Fruit fly (Drosophila melanogaster): Measurements from ENCODE around the gene cv.

cv gene

DNA sequence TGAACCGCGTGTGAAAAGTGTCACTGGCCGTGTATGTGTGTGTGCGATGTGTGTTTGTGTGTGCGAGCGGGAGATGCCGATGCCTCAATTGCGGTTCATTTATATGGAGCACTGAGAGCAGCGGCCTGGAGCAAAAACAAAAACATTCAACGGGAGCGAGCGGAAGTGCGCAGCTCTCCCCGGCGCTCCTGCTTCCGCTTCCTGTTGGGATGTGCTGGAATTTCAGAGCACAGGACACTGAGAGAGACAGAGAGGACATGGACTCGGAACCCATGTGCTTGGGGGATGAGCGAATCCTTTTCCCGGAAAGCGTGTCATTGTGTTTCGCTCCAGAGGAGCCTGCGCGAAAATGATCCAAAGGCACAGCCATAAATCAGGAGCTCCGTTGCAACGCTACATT, 25.6 kb upstream of the cv start (continued):
- TF ChIP-seq CG2678 (tag; optimal IDR thresholded peaks at IDR 0.05) (peak; percentile 20), Adf1 (GFP tag; IDR thresholded peaks at IDR 0.05) (no peak), CG31441 (GFP tag; IDR thresholded peaks at IDR 0.05) (peak; percentile 22; the same call in 1 of the 2 replicates), CG10565 (GFP tag; optimal IDR thresholded peaks at IDR 0.05) (no peak), Atf-2 (GFP tag; optimal IDR thresholded peaks at IDR 0.05) (no peak), CG6813 (GFP tag; optimal IDR thresholded peaks at IDR 0.05) (peak; percentile 69), NfI (GFP tag; optimal IDR thresholded peaks at IDR 0.05) (peak; percentile 23), Poxn (GFP tag; IDR thresholded peaks at IDR 0.05) (no peak), CG17912 (GFP tag; optimal IDR thresholded peaks at IDR 0.05) (no peak), hkb (optimal IDR thresholded peaks at IDR 0.05) (no peak), hkb (GFP tag; IDR thresholded peaks at IDR 0.05) (no peak), p53 (GFP tag; optimal IDR thresholded peaks at IDR 0.05) (no peak), dmrt11E (tag; optimal IDR thresholded peaks at IDR 0.05) (no peak), Ets65A (GFP tag) (peak; percentile 70), CG18262 (tag; optimal IDR thresholded peaks at IDR 0.05) (no peak), az2 (GFP tag; optimal IDR thresholded peaks at IDR 0.05) (no peak), sr (GFP tag; IDR thresholded peaks at IDR 0.05) (no peak), CG6254 (GFP tag; optimal IDR thresholded peaks at IDR 0.05) (peak; percentile 51), CG9727 (GFP tag; optimal IDR thresholded peaks at IDR 0.05) (peak; percentile 21), seq (GFP tag; IDR thresholded peaks at IDR 0.05) (peak; percentile 61; the same call in 1 of the 2 replicates), jumu (GFP tag; optimal IDR thresholded peaks at IDR 0.05) (no peak), pros (GFP tag; optimal IDR thresholded peaks at IDR 0.05) (no peak), ci (GFP tag; IDR thresholded peaks at IDR 0.05) (peak; percentile 74; the same call in 2 of the 3 replicates), Ravus (GFP tag; IDR thresholded peaks at IDR 0.05) (no peak), pnt (GFP tag; optimal IDR thresholded peaks at IDR 0.05) (no peak), HLH54F (GFP tag; optimal IDR thresholded peaks at IDR 0.05) (no peak), CG3163 (GFP tag; optimal IDR thresholded peaks at IDR 0.05) (no peak), CG8924 (tag; optimal IDR thresholded peaks at IDR 0.05) (no peak), psq (GFP tag; optimal IDR thresholded peaks at IDR 0.05) (no peak), sob (GFP tag; IDR thresholded peaks at IDR 0.05) (no peak), repo (GFP tag; optimal IDR thresholded peaks at IDR 0.05) (no peak), al (GFP tag; IDR thresholded peaks at IDR 0.05) (no peak), CG6791 (GFP tag; IDR thresholded peaks at IDR 0.05; ENCODE audit: partially characterized antibody) (no peak), chif (GFP tag; optimal IDR thresholded peaks at IDR 0.05) (no peak), B-H2 (GFP tag; optimal IDR thresholded peaks at IDR 0.05) (peak; percentile 28), CG17361 (GFP tag; IDR thresholded peaks at IDR 0.05) (no peak), CG12942 (GFP tag; optimal IDR thresholded peaks at IDR 0.05) (no peak), disco-r (GFP tag; optimal IDR thresholded peaks at IDR 0.05) (no peak), gce (GFP tag; IDR thresholded peaks at IDR 0.05) (no peak; the same call in 2 of the 3 replicates), fd102C (GFP tag; optimal IDR thresholded peaks at IDR 0.05) (no peak), grau (tag; optimal IDR thresholded peaks at IDR 0.05) (no peak), Bgb (GFP tag; IDR thresholded peaks at IDR 0.05; ENCODE audit: partially characterized antibody) (no peak), CG16815 (GFP tag; optimal IDR thresholded peaks at IDR 0.05) (no peak), tna (GFP tag; IDR thresholded peaks at IDR 0.05; ENCODE audit: partially characterized antibody) (no peak), CG11398 (GFP tag; optimal IDR thresholded peaks at IDR 0.05) (no peak), Fer2 (tag; optimal IDR thresholded peaks at IDR 0.05) (no peak), CG11247 (GFP tag; IDR thresholded peaks at IDR 0.05) (no peak), chn (GFP tag; optimal IDR thresholded peaks at IDR 0.05) (no peak), CG13775 (GFP tag; optimal IDR thresholded peaks at IDR 0.05) (no peak), MTF-1 (GFP tag; optimal IDR thresholded peaks at IDR 0.05; ENCODE audit: borderline replicate concordance) (peak; percentile 46), da (GFP tag; optimal IDR thresholded peaks at IDR 0.05) (no peak), CrebB (tag; optimal IDR thresholded peaks at IDR 0.05) (no peak), Hr39 (optimal IDR thresholded peaks at IDR 0.05) (no peak)
